Worm (Caenorhabditis elegans) whole organism, early embryonic: ENCODE data around the gene mab-3.
"Not testable (repeated sequence)": the region's sequence is repeated elsewhere in the genome, so short reads cannot be mapped to it uniquely, and the experiment has no call there.

ENCODE experiments used
- B0310.2 ChIP-seq: sonication (generic microtip); optimal IDR thresholded peaks from 2 replicates; lab custom pipeline; 2016; ENCODE audit warnings: mild to moderate bottlenecking, missing genetic modification characterization, missing compliant biosample characterization
- F13C5.2 ChIP-seq: sonication (generic microtip); optimal IDR thresholded peaks from 2 replicates; lab custom pipeline; 2017; ENCODE audit warnings: mild to moderate bottlenecking, missing genetic modification characterization, inconsistent platforms, missing compliant biosample characterization
- aly-1 ChIP-seq: sonication (generic microtip); optimal IDR thresholded peaks from 2 replicates; lab custom pipeline; 2016; ENCODE audit warnings: missing genetic modification characterization, missing compliant biosample characterization
- ama-1 ChIP-seq: fragments of 150-350 bp; optimal IDR thresholded peaks from 2 replicates; lab custom pipeline; 2014
- ceh-13 ChIP-seq: fragments of 200-800 bp; sonication (Bioruptor generic); optimal IDR thresholded peaks from 2 replicates; lab custom pipeline; 2018; ENCODE audit warnings: mild to moderate bottlenecking, missing genetic modification characterization, missing compliant biosample characterization
- ceh-36 ChIP-seq: sonication (generic microtip); optimal IDR thresholded peaks from 2 replicates; lab custom pipeline; 2016; ENCODE audit warnings: missing genetic modification characterization, inconsistent platforms, missing compliant biosample characterization
- ets-7 ChIP-seq: sonication (generic microtip); optimal IDR thresholded peaks from 2 replicates; lab custom pipeline; 2016; ENCODE audit warnings: missing genotype, missing genetic modification characterization, missing compliant biosample characterization
- flt-1 ChIP-seq: fragments of 200-800 bp; sonication (Bioruptor generic); IDR thresholded peaks from 2 replicates; pipeline ENCODE4 v1.3.6; 2022; ENCODE audit warnings: missing genetic modification characterization, missing compliant biosample characterization
- hmbx-1 ChIP-seq: sonication (generic microtip); optimal IDR thresholded peaks from 2 replicates; lab custom pipeline; 2016; ENCODE audit warnings: mild to moderate bottlenecking, missing genetic modification characterization, missing compliant biosample characterization
- hmg-4 ChIP-seq: fragments of 200-800 bp; sonication (Bioruptor generic); optimal IDR thresholded peaks from 2 replicates; lab custom pipeline; 2018; ENCODE audit warnings: mild to moderate bottlenecking, missing genetic modification characterization, missing compliant biosample characterization
- hnd-1 ChIP-seq: sonication (generic microtip); optimal IDR thresholded peaks from 2 replicates; lab custom pipeline; 2016; ENCODE audit warnings: missing genetic modification characterization, missing compliant biosample characterization
- pes-1 ChIP-seq: fragments of 200-800 bp; sonication (Bioruptor generic); IDR thresholded peaks from 2 replicates; pipeline ENCODE4 v1.3.6; 2022; ENCODE audit warnings: missing genetic modification reagents, missing genetic modification characterization, missing compliant biosample characterization
- scrt-1 ChIP-seq: fragments of 200-800 bp; sonication (Bioruptor generic); IDR thresholded peaks from 2 replicates; pipeline ENCODE4 v1.3.6; 2022; ENCODE audit warnings: missing genetic modification characterization, missing compliant biosample characterization
- sea-1 ChIP-seq: fragments of 200-800 bp; sonication (Bioruptor generic); conservative IDR thresholded peaks from 2 replicates; pipeline ENCODE4 v1.3.6; 2022; ENCODE audit warnings: missing genetic modification characterization, missing compliant biosample characterization
- tbx-11 ChIP-seq: fragments of 200-800 bp; sonication (Bioruptor generic); IDR thresholded peaks from 2 replicates; pipeline ENCODE4 v1.3.6; 2022; ENCODE audit warnings: missing genetic modification characterization, missing compliant biosample characterization
- tbx-37 ChIP-seq: fragments of 200-800 bp; sonication (Bioruptor generic); conservative IDR thresholded peaks from 2 replicates; pipeline ENCODE4 v1.3.6; 2022; ENCODE audit warnings: missing genetic modification reagents, missing genetic modification characterization, missing compliant biosample characterization
- tra-4 ChIP-seq: sonication (generic microtip); optimal IDR thresholded peaks from 2 replicates; lab custom pipeline; 2017; ENCODE audit warnings: missing genetic modification characterization, missing compliant biosample characterization

The mab-3 gene

ce11 chrII:9731810-9732209, at the start of gene mab-3:
Gene mab-3 (plus strand): TSS chrII:9732137.
- not testable (repeated sequence) for TF ChIP-seq hnd-1; B0310.2 (tag; lab: Kevin White, UChicago); tbx-11 (GFP tag; lab: Robert Waterston, UW)

- TF ChIP-seq scrt-1 (GFP tag; lab: Robert Waterston, UW) (no peak), ceh-36 (no peak), F13C5.2 (tag; lab: Kevin White, UChicago) (no peak), ets-7 (tag; lab: Kevin White, UChicago) (no peak), aly-1 (tag; lab: Kevin White, UChicago) (no peak), ceh-13 (GFP tag; lab: Kevin White, UChicago) (no peak), pes-1 (no peak), tbx-37 (no peak)
Observed at ce11 chrII:9684175-9684574, 47.8 kb upstream of the mab-3 start.

- TF ChIP-seq hmbx-1 (tag; lab: Kevin White, UChicago) (no peak), sea-1 (GFP tag; lab: Robert Waterston, UW) (no peak), scrt-1 (GFP tag; lab: Robert Waterston, UW) (no peak), ama-1 (lab: Kevin White, UChicago) (no peak), aly-1 (tag; lab: Kevin White, UChicago) (no peak)
Observed at ce11 chrII:9686663-9687193, 45.2 kb upstream of the mab-3 start, which contains the start of gene ZK1320.9. Gene ZK1320.9 (minus strand): TSS chrII:9686713.

- TF ChIP-seq F13C5.2 (tag; lab: Kevin White, UChicago) (no peak), B0310.2 (tag; lab: Kevin White, UChicago) (no peak), ceh-13 (GFP tag; lab: Kevin White, UChicago) (no peak), tbx-11 (GFP tag; lab: Robert Waterston, UW) (no peak), flt-1 (GFP tag; lab: Robert Waterston, UW) (no peak), hmbx-1 (tag; lab: Kevin White, UChicago) (no peak), hnd-1 (no peak), ama-1 (lab: Kevin White, UChicago) (no peak), ceh-36 (no peak), pes-1 (no peak), aly-1 (tag; lab: Kevin White, UChicago) (no peak)
Observed at ce11 chrII:9690067-9690632, 41.8 kb upstream of the mab-3 start.

ce11 chrII:9691839-9692238, 40.1 kb upstream of the mab-3 start, which contains the start of gene nlp-11:
Gene nlp-11 (minus strand): TSS chrII:9691939.
- TF ChIP-seq aly-1 (tag; lab: Kevin White, UChicago) (no peak), tra-4 (tag; lab: Kevin White, UChicago) (no peak)

ce11 chrII:9695942-9696341, 36.0 kb upstream of the mab-3 start:
- TF ChIP-seq tbx-37 (no peak), sea-1 (GFP tag; lab: Robert Waterston, UW) (no peak), F13C5.2 (tag; lab: Kevin White, UChicago) (no peak), ceh-13 (GFP tag; lab: Kevin White, UChicago) (no peak), B0310.2 (tag; lab: Kevin White, UChicago) (no peak), flt-1 (GFP tag; lab: Robert Waterston, UW) (no peak), hmbx-1 (tag; lab: Kevin White, UChicago) (no peak), ama-1 (lab: Kevin White, UChicago) (no peak), scrt-1 (GFP tag; lab: Robert Waterston, UW) (no peak)

- no peak for TF ChIP-seq sea-1 (GFP tag; lab: Robert Waterston, UW)
- TF ChIP-seq flt-1 (GFP tag; lab: Robert Waterston, UW), result no peak
- TF ChIP-seq hmg-4 (GFP tag; lab: Kevin White, UChicago), result no peak
- no peak for TF ChIP-seq F13C5.2 (tag; lab: Kevin White, UChicago)
- no peak for TF ChIP-seq tra-4 (tag; lab: Kevin White, UChicago)
- no peak for TF ChIP-seq B0310.2 (tag; lab: Kevin White, UChicago)
- no peak for TF ChIP-seq ceh-13 (GFP tag; lab: Kevin White, UChicago)
- TF ChIP-seq aly-1 (tag; lab: Kevin White, UChicago), result no peak
- TF ChIP-seq ama-1 (lab: Kevin White, UChicago), result no peak
- no peak for TF ChIP-seq hmbx-1 (tag; lab: Kevin White, UChicago)
- no peak for TF ChIP-seq scrt-1 (GFP tag; lab: Robert Waterston, UW)
Observed at ce11 chrII:9700363-9700762, 31.6 kb upstream of the mab-3 start, which contains the start of the genes Y53C12A.8 and Y53C12A.7. Gene Y53C12A.8 (minus strand): TSS chrII:9700463. Gene Y53C12A.7 (plus strand): TSS chrII:9700543.

ce11 chrII:9703601-9704000, 28.3 kb upstream of the mab-3 start, which contains the start of gene mop-25.2:
Gene mop-25.2 (minus strand): TSS chrII:9703701.
- TF ChIP-seq scrt-1 (GFP tag; lab: Robert Waterston, UW) (no peak), hnd-1 (no peak), sea-1 (GFP tag; lab: Robert Waterston, UW) (no peak), tbx-11 (GFP tag; lab: Robert Waterston, UW) (no peak), ama-1 (lab: Kevin White, UChicago) (no peak), F13C5.2 (tag; lab: Kevin White, UChicago) (no peak), tra-4 (tag; lab: Kevin White, UChicago) (no peak), hmg-4 (GFP tag; lab: Kevin White, UChicago) (no peak)
